Fruit fly (Drosophila melanogaster) whole organism, embryonic: ENCODE results near the gene pros.

Experiments used
- Ada2b ChIP-seq: fragments of 200-800 bp; sonication (Bioruptor generic); IDR thresholded peaks from 2 replicates; pipeline ENCODE4 v1.3.6; 2022; ENCODE audit warnings: missing biosample characterization, missing genetic modification characterization
- Aef1 ChIP-seq: fragments of 200-800 bp; sonication (Bioruptor generic); IDR thresholded peaks from 3 replicates; pipeline ENCODE4 v1.3.6; 2022; ENCODE audit warnings: missing biosample characterization, missing genetic modification characterization
- CG10959 ChIP-seq: fragments of 200-800 bp; sonication (Bioruptor generic); IDR thresholded peaks from 2 replicates; pipeline ENCODE4 v1.3.6; 2022; ENCODE audit warnings: missing biosample characterization, missing genetic modification characterization
- CG11093 ChIP-seq: fragments of 200-800 bp; sonication (Bioruptor generic); IDR thresholded peaks from 3 replicates; pipeline ENCODE4 v1.3.6; 2022; ENCODE audit warnings: missing biosample characterization, missing genetic modification characterization
- CG11504 ChIP-seq: fragments of 200-800 bp; sonication (Bioruptor generic); optimal IDR thresholded peaks from 3 replicates; lab custom pipeline; 2019; ENCODE audit warnings: missing biosample characterization, mild to moderate bottlenecking, missing genetic modification characterization, moderate library complexity
- CG12104 ChIP-seq: fragments of 200-800 bp; sonication (Bioruptor generic); optimal IDR thresholded peaks from 3 replicates; lab custom pipeline; 2016; ENCODE audit warnings: missing biosample characterization, missing genetic modification characterization
- CG1233 ChIP-seq: fragments of 200-800 bp; sonication (Bioruptor generic); optimal IDR thresholded peaks from 4 replicates; lab custom pipeline; 2018; ENCODE audit warnings: missing biosample characterization, mild to moderate bottlenecking, missing genetic modification characterization
- CG12942 ChIP-seq: fragments of 200-800 bp; sonication (Bioruptor generic); optimal IDR thresholded peaks from 3 replicates; lab custom pipeline; 2016; ENCODE audit warnings: missing biosample characterization, missing genetic modification characterization
- CG16863 ChIP-seq: fragments of 200-800 bp; sonication (Bioruptor generic); optimal IDR thresholded peaks from 3 replicates; lab custom pipeline; 2016; ENCODE audit warnings: missing biosample characterization, missing genetic modification characterization
- CG1832 ChIP-seq: fragments of 200-800 bp; sonication (Bioruptor generic); optimal IDR thresholded peaks from 2 replicates; lab custom pipeline; 2017; ENCODE audit warnings: missing biosample characterization, mild to moderate bottlenecking, missing genetic modification characterization, inconsistent platforms
- CG34376 ChIP-seq: fragments of 200-800 bp; sonication (Bioruptor generic); optimal IDR thresholded peaks from 2 replicates; lab custom pipeline; 2018; ENCODE audit warnings: missing biosample characterization, mild to moderate bottlenecking, missing genetic modification characterization
- CG4404 ChIP-seq: fragments of 200-800 bp; sonication (Bioruptor generic); IDR thresholded peaks from 2 replicates; pipeline ENCODE4 v1.3.6; 2022; ENCODE audit warnings: missing biosample characterization, missing genetic modification characterization
- CG4424 ChIP-seq: fragments of 200-800 bp; sonication (Bioruptor generic); optimal IDR thresholded peaks from 3 replicates; lab custom pipeline; 2016; ENCODE audit warnings: missing biosample characterization, missing genetic modification characterization
- CG6689 ChIP-seq: fragments of 200-800 bp; sonication (Bioruptor generic); IDR thresholded peaks from 2 replicates; pipeline ENCODE4 v1.3.6; 2022; ENCODE audit warnings: missing biosample characterization, missing genetic modification characterization
- CG7271 ChIP-seq: fragments of 200-800 bp; sonication (Bioruptor generic); optimal IDR thresholded peaks from 2 replicates; lab custom pipeline; 2018; ENCODE audit warnings: missing biosample characterization, mild to moderate bottlenecking, missing genetic modification characterization, moderate library complexity
- CG9797 ChIP-seq: fragments of 200-800 bp; sonication (Bioruptor generic); optimal IDR thresholded peaks from 3 replicates; lab custom pipeline; 2018; ENCODE audit warnings: missing biosample characterization, mild to moderate bottlenecking, missing genetic modification characterization
- Camta ChIP-seq: fragments of 200-800 bp; sonication (Bioruptor generic); optimal IDR thresholded peaks from 2 replicates; lab custom pipeline; 2016; ENCODE audit warnings: missing biosample characterization, missing genetic modification characterization
- Dbx ChIP-seq: fragments of 200-800 bp; sonication (Bioruptor generic); IDR thresholded peaks from 3 replicates; pipeline ENCODE4 v1.3.6; 2022; ENCODE audit warnings: missing biosample characterization, missing genetic modification characterization
- Deaf1 ChIP-seq: fragments of 200-800 bp; optimal IDR thresholded peaks from 3 replicates; lab custom pipeline; 2019; ENCODE audit warnings: missing biosample characterization, mild to moderate bottlenecking, missing genetic modification characterization, moderate library complexity
- Ets65A ChIP-seq: fragments of 200-800 bp; sonication (Bioruptor generic); peaks from one replicate; lab custom pipeline; 2016; ENCODE audit warnings: missing biosample characterization, missing genetic modification characterization
- HLH4C ChIP-seq: fragments of 200-800 bp; sonication (Bioruptor generic); IDR thresholded peaks from 3 replicates; pipeline ENCODE4 v1.3.6; 2022; ENCODE audit warnings: missing biosample characterization, missing genetic modification characterization; ENCODE audit not compliant: partially characterized antibody
- HLHmδ ChIP-seq: fragments of 200-800 bp; sonication (Bioruptor generic); optimal IDR thresholded peaks from 2 replicates; lab custom pipeline; 2018; ENCODE audit warnings: missing biosample characterization, mild to moderate bottlenecking, missing genetic modification characterization, moderate library complexity
- Lpt ChIP-seq: fragments of >200 bp; optimal IDR thresholded peaks from 2 replicates; lab custom pipeline; 2018; ENCODE audit warnings: missing biosample characterization, missing genetic modification characterization
- MTF-1 ChIP-seq: fragments of 200-800 bp; sonication (Bioruptor generic); optimal IDR thresholded peaks from 2 replicates; lab custom pipeline; 2018; ENCODE audit warnings: missing biosample characterization, mild to moderate bottlenecking, missing genetic modification characterization, borderline replicate concordance
- PHDP ChIP-seq: fragments of 200-800 bp; sonication (Bioruptor generic); optimal IDR thresholded peaks from 3 replicates; lab custom pipeline; 2018; ENCODE audit warnings: missing biosample characterization, mild to moderate bottlenecking, missing genetic modification characterization, moderate library complexity
- Trl ChIP-seq, 3 experiments: fragments of >200 bp in 2 of 3; fragments of 200-800 bp in 1 of 3; sonication (Bioruptor generic) in 1 of 3; optimal IDR thresholded peaks; 2 replicates in 1 of 3; 3 replicates in 2 of 3; lab custom pipeline; 2016 to 2017; ENCODE audit warnings: missing biosample characterization in 1 of 3, missing genetic modification characterization in 1 of 3
- az2 ChIP-seq: fragments of 200-800 bp; sonication (Bioruptor generic); optimal IDR thresholded peaks from 3 replicates; lab custom pipeline; 2016; ENCODE audit warnings: missing biosample characterization, missing genetic modification characterization
- caup ChIP-seq: fragments of 200-800 bp; sonication (Bioruptor generic); optimal IDR thresholded peaks from 3 replicates; lab custom pipeline; 2017; ENCODE audit warnings: missing biosample characterization, mild to moderate bottlenecking, missing genetic modification characterization, moderate library complexity; ENCODE audit not compliant: severe bottlenecking
- chn ChIP-seq: fragments of 200-800 bp; sonication (Bioruptor generic); optimal IDR thresholded peaks from 2 replicates; lab custom pipeline; 2016; ENCODE audit warnings: missing biosample characterization, missing genetic modification characterization
- dysf ChIP-seq: fragments of 200-800 bp; sonication (Bioruptor generic); IDR thresholded peaks from 3 replicates; pipeline ENCODE4 v1.3.6; 2022; ENCODE audit warnings: missing biosample characterization, missing genetic modification characterization
- esg ChIP-seq: fragments of 200-800 bp; sonication (Bioruptor generic); conservative IDR thresholded peaks from 2 replicates; pipeline ENCODE4 v1.3.6; 2022; ENCODE audit warnings: missing biosample characterization, missing genetic modification characterization
- ewg ChIP-seq: fragments of 200-800 bp; sonication (Bioruptor generic); optimal IDR thresholded peaks from 3 replicates; lab custom pipeline; 2017; ENCODE audit warnings: mild to moderate bottlenecking, missing biosample characterization, missing genetic modification reagents, missing genetic modification characterization
- fru ChIP-seq: fragments of >200 bp; optimal IDR thresholded peaks from 2 replicates; lab custom pipeline; 2017
- grn ChIP-seq: fragments of 200-800 bp; sonication (Bioruptor generic); optimal IDR thresholded peaks from 3 replicates; lab custom pipeline; 2017; ENCODE audit warnings: missing biosample characterization, missing genetic modification characterization
- ken ChIP-seq: fragments of 200-800 bp; sonication (Bioruptor generic); IDR thresholded peaks from 3 replicates; pipeline ENCODE4 v1.3.6; 2022; ENCODE audit warnings: missing biosample characterization, missing genetic modification characterization
- lilli ChIP-seq: fragments of 200-800 bp; sonication (Bioruptor generic); optimal IDR thresholded peaks from 3 replicates; lab custom pipeline; 2016; ENCODE audit warnings: missing biosample characterization, missing genetic modification characterization
- luna ChIP-seq: fragments of 200-800 bp; sonication (Bioruptor generic); optimal IDR thresholded peaks from 2 replicates; lab custom pipeline; 2016; ENCODE audit warnings: missing biosample characterization, missing genetic modification characterization
- pb ChIP-seq: fragments of 200-800 bp; sonication (Bioruptor generic); optimal IDR thresholded peaks from 3 replicates; lab custom pipeline; 2016; ENCODE audit warnings: missing biosample characterization, missing genetic modification characterization
- prd ChIP-seq, 3 experiments: fragments of >200 bp in 2 of 3; fragments of 200-800 bp in 1 of 3; sonication (Bioruptor generic) in 1 of 3; optimal IDR thresholded peaks in 2 of 3; IDR thresholded peaks in 1 of 3; 2 replicates in 2 of 3; 3 replicates in 1 of 3; pipeline versions ENCODE4 v1.3.6 to Lab custom; 2017 to 2022; ENCODE audit warnings: missing biosample characterization in 1 of 3, missing genetic modification characterization in 1 of 3
- pros ChIP-seq: fragments of 200-800 bp; sonication (Bioruptor generic); optimal IDR thresholded peaks from 3 replicates; lab custom pipeline; 2019; ENCODE audit warnings: missing biosample characterization, mild to moderate bottlenecking, missing genetic modification characterization, moderate library complexity
- rib ChIP-seq: fragments of 200-800 bp; sonication (Bioruptor generic); IDR thresholded peaks from 2 replicates; pipeline ENCODE4 v1.3.6; 2022; ENCODE audit warnings: missing biosample characterization, missing genetic modification characterization
- sd ChIP-seq: fragments of 200-800 bp; sonication (Bioruptor generic); optimal IDR thresholded peaks from 3 replicates; lab custom pipeline; 2018; ENCODE audit warnings: missing biosample characterization, mild to moderate bottlenecking, missing genetic modification characterization, moderate library complexity
- seq ChIP-seq: fragments of 200-800 bp; sonication (Bioruptor generic); IDR thresholded peaks from 2 replicates; pipeline ENCODE4 v1.3.6; 2022; ENCODE audit warnings: missing biosample characterization, missing genetic modification characterization
- slbo ChIP-seq: fragments of 200-800 bp; sonication (Bioruptor generic); IDR thresholded peaks from 2 replicates; pipeline ENCODE4 v1.3.6; 2022; ENCODE audit warnings: missing biosample characterization, missing genetic modification characterization
- so ChIP-seq: fragments of 200-800 bp; sonication (Bioruptor generic); IDR thresholded peaks from 3 replicates; pipeline ENCODE4 v1.3.6; 2022; ENCODE audit warnings: missing biosample characterization, missing genetic modification characterization
- stc ChIP-seq: fragments of 200-800 bp; sonication (Bioruptor generic); IDR thresholded peaks from 2 replicates; pipeline ENCODE4 v1.3.6; 2022; ENCODE audit warnings: missing biosample characterization, missing genetic modification characterization
- tll ChIP-seq, 2 experiments: fragments of 200-800 bp in 1 of 2; fragments of >200 bp in 1 of 2; sonication (Bioruptor generic) in 1 of 2; optimal IDR thresholded peaks; 2 replicates each; lab custom pipeline; 2017 to 2019; ENCODE audit warnings: missing biosample characterization in 2 of 2, missing genetic modification characterization in 2 of 2, mild to moderate bottlenecking in 1 of 2, moderate library complexity in 1 of 2
- zen ChIP-seq: fragments of 200-800 bp; sonication (Bioruptor generic); optimal IDR thresholded peaks from 3 replicates; lab custom pipeline; 2018; ENCODE audit warnings: missing biosample characterization, mild to moderate bottlenecking, missing genetic modification characterization, moderate library complexity
- zf30C ChIP-seq: fragments of 200-800 bp; sonication (Bioruptor generic); optimal IDR thresholded peaks from 3 replicates; lab custom pipeline; 2018; ENCODE audit warnings: missing biosample characterization, mild to moderate bottlenecking, missing genetic modification characterization

The pros gene

DNA sequence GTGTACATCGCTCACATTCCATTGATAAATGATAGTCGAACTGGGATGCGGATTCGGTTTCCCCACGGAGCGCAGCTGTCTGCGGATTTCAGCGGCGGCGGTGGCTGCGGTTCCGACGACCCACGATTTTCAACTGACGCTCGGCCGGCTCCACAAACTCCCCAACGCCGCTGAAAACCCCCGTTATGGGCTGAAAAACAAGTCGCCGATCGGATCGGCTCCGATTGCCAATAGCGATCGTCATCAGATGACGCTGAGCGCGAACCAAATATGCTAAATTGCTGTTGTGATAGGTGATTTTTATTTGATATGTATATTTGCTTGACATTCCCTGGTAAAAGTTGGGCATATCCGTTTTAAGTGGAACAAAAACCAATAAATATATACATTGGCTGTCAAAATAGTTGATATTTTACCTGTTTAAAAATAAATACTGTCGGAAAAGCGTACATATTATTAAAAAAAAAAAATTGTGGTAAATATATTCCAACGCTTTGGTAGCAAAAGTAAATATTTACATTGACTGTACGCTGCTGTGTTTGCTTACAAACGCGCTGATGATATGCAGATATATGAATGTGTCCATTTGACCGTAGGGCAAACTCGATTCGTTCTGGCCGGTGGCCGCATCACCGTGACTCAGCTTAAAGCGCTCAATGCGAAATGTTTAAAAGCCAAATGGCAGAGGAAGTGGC lies 126.1 kb downstream of the pros start (continued):
- no peak for TF ChIP-seq tll (GFP tag; optimal IDR thresholded peaks at IDR 0.05; lab: Kevin White, UChicago)
- peak; percentile 76 for TF ChIP-seq CG11504 (tag; lab: Kevin White, UChicago)
- TF ChIP-seq PHDP (tag; lab: Kevin White, UChicago) = peak; percentile 63
- no peak for TF ChIP-seq CG11093 (GFP tag; lab: Robert Waterston, UW)
- TF ChIP-seq stc (GFP tag; lab: Robert Waterston, UW) = no peak
- TF ChIP-seq CG34376 (GFP tag; lab: Kevin White, UChicago) = no peak
- TF ChIP-seq zen (tag; lab: Kevin White, UChicago) = no peak
- peak; percentile 81; the same call in 2 of the 3 replicates for TF ChIP-seq Dbx (GFP tag; lab: Robert Waterston, UW)
- TF ChIP-seq lilli = peak; percentile 70
- TF ChIP-seq az2 (GFP tag; lab: Kevin White, UChicago) = no peak
- TF ChIP-seq CG1233 (GFP tag; lab: Kevin White, UChicago) = peak; percentile 41
- 0 out of 2 replicates have a peak, but pooled peaks have one; percentile 16 for TF ChIP-seq seq (GFP tag; lab: Robert Waterston, UW)
- no peak for TF ChIP-seq MTF-1 (GFP tag; lab: Kevin White, UChicago)
- TF ChIP-seq CG4404 = peak; percentile 46
- TF ChIP-seq sd (tag; lab: Kevin White, UChicago) = peak; percentile 57
- no peak; the same call in 1 of the 2 replicates for TF ChIP-seq rib (GFP tag; lab: Robert Waterston, UW)
- TF ChIP-seq Aef1 = peak; percentile 48; the same call in 1 of the 3 replicates
- TF ChIP-seq CG1832 (GFP tag; lab: Kevin White, UChicago) = no peak
- TF ChIP-seq Ets65A (GFP tag; lab: Kevin White, UChicago) = peak; percentile 97
- peak; percentile 77 for TF ChIP-seq dysf
- TF ChIP-seq chn (GFP tag; lab: Kevin White, UChicago) = no peak
- TF ChIP-seq Deaf1 = peak; percentile 63
- peak; percentile 34 for TF ChIP-seq CG12104
- peak; percentile 26 for TF ChIP-seq CG12942 (GFP tag; lab: Kevin White, UChicago)
- TF ChIP-seq prd (optimal IDR thresholded peaks at IDR 0.05; lab: Kevin White, UChicago) = no peak
- peak; percentile 68 for TF ChIP-seq prd (GFP tag; IDR thresholded peaks at IDR 0.05; lab: Robert Waterston, UW)
- TF ChIP-seq CG6689 (GFP tag; lab: Robert Waterston, UW) = peak; percentile 58
- no peak for TF ChIP-seq CG9797 (GFP tag; lab: Kevin White, UChicago)
- TF ChIP-seq esg = peak; percentile 52
- TF ChIP-seq Camta (GFP tag; lab: Kevin White, UChicago) = peak; percentile 33
- no peak for TF ChIP-seq so (GFP tag; lab: Robert Waterston, UW)
- no peak for TF ChIP-seq CG7271 (tag; lab: Kevin White, UChicago)
- no peak for TF ChIP-seq ewg (GFP tag; lab: Kevin White, UChicago)
- no peak for TF ChIP-seq luna (GFP tag; lab: Kevin White, UChicago)
- TF ChIP-seq caup (GFP tag; lab: Kevin White, UChicago) = peak; percentile 66
- TF ChIP-seq CG4424 = peak; percentile 11
- TF ChIP-seq fru (lab: Kevin White, UChicago) = no peak
- TF ChIP-seq HLHmδ (GFP tag; lab: Kevin White, UChicago) = no peak
- peak; percentile 3 for TF ChIP-seq CG16863 (GFP tag; lab: Kevin White, UChicago)
- peak; percentile 74 for TF ChIP-seq slbo (GFP tag; lab: Robert Waterston, UW)
- TF ChIP-seq HLH4C = no peak
- no peak for TF ChIP-seq CG10959 (GFP tag; lab: Robert Waterston, UW)
- no peak for TF ChIP-seq ken
- no peak for TF ChIP-seq zf30C (GFP tag; lab: Kevin White, UChicago)
- TF ChIP-seq grn (GFP tag; lab: Kevin White, UChicago) = no peak
- no peak for TF ChIP-seq pros (GFP tag; lab: Kevin White, UChicago)
- peak; percentile 5 for TF ChIP-seq pb (GFP tag; lab: Kevin White, UChicago)
- TF ChIP-seq Ada2b (GFP tag; lab: Robert Waterston, UW) = peak; percentile 49
- TF ChIP-seq Lpt (GFP tag; lab: Kevin White, UChicago) = no peak
- no peak for TF ChIP-seq Trl (optimal IDR thresholded peaks at IDR 0.05; lab: Kevin White, UChicago)
- no peak for TF ChIP-seq Trl (GFP tag; optimal IDR thresholded peaks at IDR 0.05; lab: Kevin White, UChicago)
